Fruit fly (Drosophila melanogaster) whole organism, embryonic: ENCODE results near the gene CG12289.

Experiments
- Antp ChIP-seq: fragments of 200-800 bp; sonication (Bioruptor generic); optimal IDR thresholded peaks from 3 replicates; lab custom pipeline; 2016; ENCODE audit warnings: missing biosample characterization, missing genetic modification characterization
- Atf-2 ChIP-seq: fragments of 200-800 bp; sonication (Bioruptor generic); optimal IDR thresholded peaks from 2 replicates; lab custom pipeline; 2016; ENCODE audit warnings: missing biosample characterization, missing genetic modification characterization
- CG10209 ChIP-seq: fragments of 200-800 bp; sonication (Bioruptor generic); optimal IDR thresholded peaks from 3 replicates; lab custom pipeline; 2017; ENCODE audit warnings: missing biosample characterization, mild to moderate bottlenecking, missing genetic modification characterization, missing genetic modification reagents
- CG10543 ChIP-seq: fragments of 200-800 bp; sonication (Bioruptor generic); optimal IDR thresholded peaks from 3 replicates; lab custom pipeline; 2017; ENCODE audit warnings: missing biosample characterization, mild to moderate bottlenecking, missing genetic modification characterization, moderate library complexity
- CG11456 ChIP-seq: fragments of 200-800 bp; sonication (Bioruptor generic); IDR thresholded peaks from 3 replicates; pipeline ENCODE4 v1.3.6; 2022; ENCODE audit warnings: missing biosample characterization, missing genetic modification characterization
- CG11695 ChIP-seq: fragments of 200-800 bp; sonication (Bioruptor generic); IDR thresholded peaks from 3 replicates; pipeline ENCODE4 v1.3.6; 2022; ENCODE audit warnings: missing biosample characterization, missing genetic modification characterization
- CG12155 ChIP-seq: fragments of 200-800 bp; sonication (Bioruptor generic); optimal IDR thresholded peaks from 3 replicates; lab custom pipeline; 2016; ENCODE audit warnings: missing biosample characterization, missing genetic modification characterization
- CG12769 ChIP-seq: fragments of 200-800 bp; sonication (Bioruptor generic); optimal IDR thresholded peaks from 2 replicates; lab custom pipeline; 2019; ENCODE audit warnings: missing biosample characterization, mild to moderate bottlenecking, missing genetic modification characterization, moderate library complexity
- CG14710 ChIP-seq: fragments of 200-800 bp; sonication (Bioruptor generic); optimal IDR thresholded peaks from 3 replicates; lab custom pipeline; 2019; ENCODE audit warnings: missing biosample characterization, mild to moderate bottlenecking, missing genetic modification characterization, moderate library complexity
- CG15269 ChIP-seq: fragments of 200-800 bp; sonication (Bioruptor generic); optimal IDR thresholded peaks from 2 replicates; lab custom pipeline; 2018; ENCODE audit warnings: missing biosample characterization, mild to moderate bottlenecking, missing genetic modification characterization, moderate library complexity
- CG17568 ChIP-seq: fragments of 200-800 bp; sonication (Bioruptor generic); optimal IDR thresholded peaks from 2 replicates; lab custom pipeline; 2018; ENCODE audit warnings: missing biosample characterization, mild to moderate bottlenecking, missing genetic modification characterization, moderate library complexity
- CG18476 ChIP-seq: fragments of 200-800 bp; sonication (Bioruptor generic); optimal IDR thresholded peaks from 2 replicates; lab custom pipeline; 2016; ENCODE audit warnings: missing biosample characterization, mild to moderate bottlenecking, missing genetic modification characterization
- CG2129 ChIP-seq: fragments of 200-800 bp; sonication (Bioruptor generic); IDR thresholded peaks from 2 replicates; pipeline ENCODE4 v1.3.6; 2022; ENCODE audit warnings: missing biosample characterization, missing genetic modification characterization; ENCODE audit not compliant: partially characterized antibody
- CG2875 ChIP-seq: fragments of 200-800 bp; sonication (Bioruptor generic); optimal IDR thresholded peaks from 2 replicates; lab custom pipeline; 2017; ENCODE audit warnings: missing biosample characterization, mild to moderate bottlenecking, missing genetic modification characterization, missing genetic modification reagents
- CG31388 ChIP-seq: fragments of 200-800 bp; sonication (Bioruptor generic); optimal IDR thresholded peaks from 2 replicates; lab custom pipeline; 2016; ENCODE audit warnings: missing biosample characterization, missing genetic modification characterization
- CG4820 ChIP-seq: fragments of 200-800 bp; sonication (Bioruptor generic); optimal IDR thresholded peaks from 3 replicates; lab custom pipeline; 2016; ENCODE audit warnings: missing biosample characterization, missing genetic modification characterization
- CG7786 ChIP-seq: fragments of 200-800 bp; sonication (Bioruptor generic); optimal IDR thresholded peaks from 2 replicates; lab custom pipeline; 2016; ENCODE audit warnings: missing biosample characterization, missing genetic modification characterization
- CG8359 ChIP-seq: fragments of 200-800 bp; sonication (Bioruptor generic); optimal IDR thresholded peaks from 2 replicates; lab custom pipeline; 2017; ENCODE audit warnings: missing biosample characterization, mild to moderate bottlenecking, missing genetic modification characterization, borderline replicate concordance
- CG9609 ChIP-seq: fragments of 200-800 bp; sonication (Bioruptor generic); optimal IDR thresholded peaks from 3 replicates; lab custom pipeline; 2016; ENCODE audit warnings: missing biosample characterization, missing genetic modification characterization
- Camta ChIP-seq: fragments of 200-800 bp; sonication (Bioruptor generic); optimal IDR thresholded peaks from 2 replicates; lab custom pipeline; 2016; ENCODE audit warnings: missing biosample characterization, missing genetic modification characterization
- Dip2 ChIP-seq: fragments of 200-800 bp; sonication (Bioruptor generic); IDR thresholded peaks from 2 replicates; pipeline ENCODE4 v1.3.6; 2022; ENCODE audit warnings: missing biosample characterization, missing genetic modification characterization
- Gsc ChIP-seq: fragments of 200-800 bp; sonication (Bioruptor generic); IDR thresholded peaks from 2 replicates; pipeline ENCODE4 v1.3.6; 2022; ENCODE audit warnings: missing biosample characterization, missing genetic modification characterization
- HHEX ChIP-seq: fragments of 200-800 bp; sonication (Bioruptor generic); optimal IDR thresholded peaks from 3 replicates; lab custom pipeline; 2017; ENCODE audit warnings: missing biosample characterization, mild to moderate bottlenecking, missing genetic modification characterization, missing genetic modification reagents
- Hmr ChIP-seq: fragments of 200-800 bp; sonication (Bioruptor generic); optimal IDR thresholded peaks from 3 replicates; lab custom pipeline; 2017; ENCODE audit warnings: mild to moderate bottlenecking, missing biosample characterization, missing genetic modification reagents, missing genetic modification characterization
- MESR4 ChIP-seq: fragments of 200-800 bp; sonication (Bioruptor generic); optimal IDR thresholded peaks from 2 replicates; lab custom pipeline; 2018; ENCODE audit warnings: missing biosample characterization, mild to moderate bottlenecking, missing genetic modification characterization, moderate library complexity
- Max ChIP-seq: fragments of 200-800 bp; sonication (Bioruptor generic); optimal IDR thresholded peaks from 2 replicates; lab custom pipeline; 2016; ENCODE audit warnings: missing biosample characterization, mild to moderate bottlenecking, missing genetic modification characterization
- Neu2 ChIP-seq: fragments of 200-800 bp; sonication (Bioruptor generic); optimal IDR thresholded peaks from 3 replicates; lab custom pipeline; 2016; ENCODE audit warnings: missing biosample characterization, missing genetic modification characterization, borderline replicate concordance
- Spps ChIP-seq: fragments of 200-800 bp; sonication (Bioruptor generic); optimal IDR thresholded peaks from 2 replicates; lab custom pipeline; 2018; ENCODE audit warnings: missing biosample characterization, mild to moderate bottlenecking, missing genetic modification characterization
- Sry-β ChIP-seq: fragments of 200-800 bp; sonication (Bioruptor generic); optimal IDR thresholded peaks from 2 replicates; lab custom pipeline; 2018; ENCODE audit warnings: missing biosample characterization, mild to moderate bottlenecking, missing genetic modification characterization, moderate library complexity
- Stat92E ChIP-seq, 3 experiments: fragments of >200 bp in 2 of 3; fragments of 200-800 bp in 1 of 3; sonication (Bioruptor generic) in 1 of 3; optimal IDR thresholded peaks; 2 replicates each; lab custom pipeline; 2017 to 2019; ENCODE audit warnings: missing biosample characterization in 3 of 3, missing genetic modification characterization in 3 of 3, mild to moderate bottlenecking in 1 of 3, moderate library complexity in 1 of 3
- aop ChIP-seq: fragments of 200-800 bp; sonication (Bioruptor generic); IDR thresholded peaks from 2 replicates; pipeline ENCODE4 v1.3.6; 2022; ENCODE audit warnings: missing biosample characterization, missing genetic modification characterization
- ato ChIP-seq: fragments of 200-800 bp; sonication (Bioruptor generic); IDR thresholded peaks from 2 replicates; pipeline ENCODE4 v1.3.6; 2022; ENCODE audit warnings: missing biosample characterization, missing genetic modification characterization; ENCODE audit not compliant: partially characterized antibody
- bowl ChIP-seq: fragments of 200-800 bp; sonication (Bioruptor generic); IDR thresholded peaks from 2 replicates; pipeline ENCODE4 v1.3.6; 2022; ENCODE audit warnings: missing biosample characterization, missing genetic modification characterization
- cwo ChIP-seq: fragments of 200-800 bp; sonication (Bioruptor generic); optimal IDR thresholded peaks from 3 replicates; lab custom pipeline; 2017; ENCODE audit warnings: missing biosample characterization, missing genetic modification characterization, mild to moderate bottlenecking, moderate library complexity, missing genetic modification reagents
- da ChIP-seq: fragments of 200-800 bp; sonication (Bioruptor generic); optimal IDR thresholded peaks from 2 replicates; lab custom pipeline; 2016; ENCODE audit warnings: missing biosample characterization, missing genetic modification characterization
- dan ChIP-seq: fragments of 200-800 bp; sonication (Bioruptor generic); IDR thresholded peaks from 2 replicates; pipeline ENCODE4 v1.3.6; 2022; ENCODE audit warnings: missing biosample characterization, missing genetic modification characterization
- disco-r ChIP-seq: fragments of 200-800 bp; sonication (Bioruptor generic); optimal IDR thresholded peaks from 2 replicates; lab custom pipeline; 2016; ENCODE audit warnings: missing biosample characterization, missing genetic modification characterization
- dpn ChIP-seq, 2 experiments: fragments of 200-800 bp; sonication (Bioruptor generic); optimal IDR thresholded peaks; 3 replicates each; lab custom pipeline; 2016; ENCODE audit warnings: missing biosample characterization in 2 of 2, missing genetic modification characterization in 2 of 2
- fd64A ChIP-seq: fragments of 200-800 bp; sonication (Bioruptor generic); optimal IDR thresholded peaks from 3 replicates; lab custom pipeline; 2018; ENCODE audit warnings: missing biosample characterization, mild to moderate bottlenecking, missing genetic modification characterization
- grn ChIP-seq: fragments of 200-800 bp; sonication (Bioruptor generic); optimal IDR thresholded peaks from 3 replicates; lab custom pipeline; 2017; ENCODE audit warnings: missing biosample characterization, missing genetic modification characterization
- oc ChIP-seq: fragments of 200-800 bp; sonication (Bioruptor generic); optimal IDR thresholded peaks from 2 replicates; lab custom pipeline; 2018; ENCODE audit warnings: missing biosample characterization, mild to moderate bottlenecking, missing genetic modification characterization, moderate library complexity
- org-1 ChIP-seq: fragments of 200-800 bp; sonication (Bioruptor generic); optimal IDR thresholded peaks from 2 replicates; lab custom pipeline; 2017; ENCODE audit warnings: missing biosample characterization, missing genetic modification characterization
- prd ChIP-seq, 3 experiments: fragments of >200 bp in 2 of 3; fragments of 200-800 bp in 1 of 3; sonication (Bioruptor generic) in 1 of 3; optimal IDR thresholded peaks in 2 of 3; IDR thresholded peaks in 1 of 3; 2 replicates in 2 of 3; 3 replicates in 1 of 3; pipeline versions ENCODE4 v1.3.6 to Lab custom; 2017 to 2022; ENCODE audit warnings: missing biosample characterization in 1 of 3, missing genetic modification characterization in 1 of 3
- pum ChIP-seq: fragments of 200-800 bp; sonication (Bioruptor generic); optimal IDR thresholded peaks from 2 replicates; lab custom pipeline; 2016; ENCODE audit warnings: missing biosample characterization, missing genetic modification characterization
- repo ChIP-seq: fragments of 200-800 bp; sonication (Bioruptor generic); optimal IDR thresholded peaks from 2 replicates; lab custom pipeline; 2016; ENCODE audit warnings: missing biosample characterization, missing genetic modification characterization
- sug ChIP-seq: fragments of 200-800 bp; optimal IDR thresholded peaks from 2 replicates; lab custom pipeline; 2019; ENCODE audit warnings: missing biosample characterization, mild to moderate bottlenecking, missing genetic modification characterization, moderate library complexity
- zen ChIP-seq: fragments of 200-800 bp; sonication (Bioruptor generic); optimal IDR thresholded peaks from 3 replicates; lab custom pipeline; 2018; ENCODE audit warnings: missing biosample characterization, mild to moderate bottlenecking, missing genetic modification characterization, moderate library complexity

CG12289 gene

dm6 chr3L:11416495-11417272 is 41.6 kb downstream of the CG12289 start (continued):
- TF ChIP-seq CG31388, result peak; percentile 78
- peak; percentile 16 for TF ChIP-seq Neu2 (GFP tag; lab: Kevin White, UChicago)
- peak; percentile 70 for TF ChIP-seq disco-r (GFP tag; lab: Kevin White, UChicago)
- TF ChIP-seq CG4820 (GFP tag; lab: Kevin White, UChicago), result peak; percentile 94
- TF ChIP-seq CG17568, result peak; percentile 63
- peak; percentile 32 for TF ChIP-seq Hmr (GFP tag; lab: Kevin White, UChicago)
- peak; percentile 66 for TF ChIP-seq CG12155
- TF ChIP-seq Stat92E (GFP tag; optimal IDR thresholded peaks at IDR 0.05; lab: Kevin White, UChicago), result peak in 1 of 3 experiments; percentile 66
- no peak for TF ChIP-seq Sry-β (GFP tag; lab: Kevin White, UChicago)
- TF ChIP-seq HHEX, result peak; percentile 62
- peak; percentile 74 for TF ChIP-seq da (GFP tag; lab: Kevin White, UChicago)
- peak; percentile 81 for TF ChIP-seq CG10209
- TF ChIP-seq cwo (GFP tag; lab: Kevin White, UChicago), result no peak
- peak; percentile 49 for TF ChIP-seq Dip2 (GFP tag; lab: Robert Waterston, UW)
- TF ChIP-seq CG15269 (tag; lab: Kevin White, UChicago), result peak; percentile 64
- peak; percentile 57 for TF ChIP-seq grn (GFP tag; lab: Kevin White, UChicago)
- TF ChIP-seq CG11695, result peak; percentile 84
- peak; percentile 89 for TF ChIP-seq aop (GFP tag; lab: Robert Waterston, UW)
- peak; percentile 88 for TF ChIP-seq pum
- TF ChIP-seq Camta (GFP tag; lab: Kevin White, UChicago), result peak; percentile 77
- peak; percentile 56 for TF ChIP-seq zen (tag; lab: Kevin White, UChicago)
- TF ChIP-seq Spps (tag; lab: Kevin White, UChicago), result peak; percentile 81
- peak; percentile 77 to 83 for TF ChIP-seq dpn (GFP tag; optimal IDR thresholded peaks at IDR 0.05; lab: Kevin White, UChicago)
- TF ChIP-seq CG10543, result no peak
- TF ChIP-seq CG9609 (GFP tag; lab: Kevin White, UChicago), result peak; percentile 85
- TF ChIP-seq dan, result peak; percentile 81; the same call in 1 of the 2 replicates
- no peak for TF ChIP-seq ato (GFP tag; lab: Robert Waterston, UW)
- peak; percentile 59 for TF ChIP-seq Max (GFP tag; lab: Kevin White, UChicago)
- peak; percentile 78 for TF ChIP-seq Atf-2 (GFP tag; lab: Kevin White, UChicago)
- TF ChIP-seq Gsc, result peak; percentile 90
- peak; percentile 92 for TF ChIP-seq CG11456 (GFP tag; lab: Robert Waterston, UW)
- TF ChIP-seq CG12769 (tag; lab: Kevin White, UChicago), result peak; percentile 73
- no peak for TF ChIP-seq prd (optimal IDR thresholded peaks at IDR 0.05; lab: Kevin White, UChicago)
- TF ChIP-seq prd (GFP tag; IDR thresholded peaks at IDR 0.05; lab: Robert Waterston, UW), result peak; percentile 94
- no peak for TF ChIP-seq sug
- TF ChIP-seq fd64A (GFP tag; lab: Kevin White, UChicago), result peak; percentile 80
- peak; percentile 87 for TF ChIP-seq oc (tag; lab: Kevin White, UChicago)
- TF ChIP-seq CG2129 (GFP tag; lab: Robert Waterston, UW), result no peak
- TF ChIP-seq CG8359 (GFP tag; lab: Kevin White, UChicago), result peak; percentile 69
- peak; percentile 74 for TF ChIP-seq CG7786 (GFP tag; lab: Kevin White, UChicago)
- TF ChIP-seq repo (GFP tag; lab: Kevin White, UChicago), result peak; percentile 88
- peak; percentile 58 for TF ChIP-seq CG18476 (GFP tag; lab: Kevin White, UChicago)
- TF ChIP-seq CG14710 (tag; lab: Kevin White, UChicago), result peak; percentile 75
- peak; percentile 83 for TF ChIP-seq bowl (GFP tag; lab: Robert Waterston, UW)
- peak; percentile 89 for TF ChIP-seq CG2875 (GFP tag; lab: Kevin White, UChicago)
- TF ChIP-seq MESR4 (GFP tag; lab: Kevin White, UChicago), result no peak
- peak; percentile 92 for TF ChIP-seq Antp (GFP tag; lab: Kevin White, UChicago)
- peak; percentile 79 for TF ChIP-seq org-1 (GFP tag; lab: Kevin White, UChicago)
